Fruit fly (Drosophila melanogaster): Measurements from ENCODE around the gene Rac1.

DNA sequence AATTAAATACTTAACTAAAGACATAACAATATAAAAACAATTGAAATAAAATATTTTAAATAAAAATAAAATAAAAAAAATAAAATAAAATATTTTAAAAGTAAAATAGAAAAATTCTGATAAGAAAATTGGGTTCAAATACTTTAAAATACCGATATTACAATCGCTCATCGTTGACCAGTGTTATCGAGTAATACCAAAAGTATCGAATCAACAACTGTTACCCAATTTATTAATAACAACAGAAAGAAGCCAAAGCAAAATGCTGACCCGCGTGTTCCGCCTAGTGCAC is 48.4 kb upstream of the Rac1 start, which contains the start of gene CG9166:
- no peak for TF ChIP-seq CG17806 (tag; optimal IDR thresholded peaks at IDR 0.05)
- TF ChIP-seq CG13204 (GFP tag; optimal IDR thresholded peaks at IDR 0.05): no peak
- no peak for TF ChIP-seq CG10348 (GFP tag; IDR thresholded peaks at IDR 0.05)
- no peak for TF ChIP-seq Pif1A (GFP tag; optimal IDR thresholded peaks at IDR 0.05)
- TF ChIP-seq CG14655 (GFP tag; optimal IDR thresholded peaks at IDR 0.05): no peak
- no peak for TF ChIP-seq gl (tag; optimal IDR thresholded peaks at IDR 0.05)
- TF ChIP-seq CG15710 (tag; optimal IDR thresholded peaks at IDR 0.05): no peak
- no peak for TF ChIP-seq EcR (GFP tag; optimal IDR thresholded peaks at IDR 0.05)
